Worm (Caenorhabditis elegans) whole organism, L4 larva: Measurements from ENCODE around the gene egl-43.

Source experiments
- D1046.2 ChIP-seq: fragments of 200-800 bp; sonication (Bioruptor generic); IDR thresholded peaks from 2 replicates; pipeline ENCODE4 v1.3.6; 2022; ENCODE audit warnings: missing genetic modification characterization, missing compliant biosample characterization
- F10B5.3 ChIP-seq: sonication (generic microtip); optimal IDR thresholded peaks from 2 replicates; lab custom pipeline; 2016; ENCODE audit warnings: mild to moderate bottlenecking, missing genetic modification characterization, missing compliant biosample characterization
- F49E8.2 ChIP-seq: sonication (generic microtip); optimal IDR thresholded peaks from 2 replicates; lab custom pipeline; 2016; ENCODE audit warnings: missing compliant biosample characterization, mild to moderate bottlenecking, missing genetic modification characterization, borderline replicate concordance
- R02D3.7 ChIP-seq: fragments of 150-350 bp; sonication (generic microtip); optimal IDR thresholded peaks from 3 replicates; lab custom pipeline; 2014; ENCODE audit warnings: missing biosample characterization, missing genetic modification characterization
- T26A8.4 ChIP-seq: fragments of 200-800 bp; sonication (Bioruptor generic); IDR thresholded peaks from 2 replicates; pipeline ENCODE4 v1.3.6; 2022; ENCODE audit warnings: missing genetic modification characterization, missing compliant biosample characterization
- Y75B8A.6 ChIP-seq: fragments of 200-800 bp; sonication (Bioruptor generic); IDR thresholded peaks from 2 replicates; pipeline ENCODE4 v1.3.6; 2022; ENCODE audit warnings: missing genetic modification reagents, missing genetic modification characterization, missing compliant biosample characterization
- ZK337.2 ChIP-seq: fragments of 200-800 bp; sonication (Bioruptor generic); IDR thresholded peaks from 2 replicates; pipeline ENCODE4 v1.3.6; 2022; ENCODE audit warnings: missing genetic modification reagents, missing genetic modification characterization, missing compliant biosample characterization
- ZK546.5 ChIP-seq, 2 experiments: sonication (generic microtip); optimal IDR thresholded peaks; 2 replicates each; lab custom pipeline; 2017; ENCODE audit warnings: missing biosample characterization in 2 of 2, missing genetic modification characterization in 2 of 2
- aha-1 ChIP-seq: fragments of 150-350 bp; peaks from one replicate; lab custom pipeline; 2014; ENCODE audit warnings: missing biosample characterization, missing genetic modification characterization
- aly-2 ChIP-seq: sonication (generic microtip); optimal IDR thresholded peaks from 2 replicates; lab custom pipeline; 2018; ENCODE audit warnings: missing biosample characterization, missing genetic modification characterization
- arid-1 ChIP-seq: fragments of 200-800 bp; sonication (Bioruptor generic); conservative IDR thresholded peaks from 2 replicates; pipeline ENCODE4 v1.3.6; 2022; ENCODE audit warnings: missing genetic modification reagents, missing genetic modification characterization, missing compliant biosample characterization
- attf-4 ChIP-seq: sonication (generic microtip); optimal IDR thresholded peaks from 3 replicates; lab custom pipeline; 2017; ENCODE audit warnings: missing biosample characterization, missing genetic modification characterization
- ceh-28 ChIP-seq: fragments of 150-350 bp; optimal IDR thresholded peaks from 2 replicates; lab custom pipeline; 2014; ENCODE audit warnings: missing biosample characterization, missing genetic modification reagents, missing genetic modification characterization
- ceh-32 ChIP-seq: sonication (generic microtip); optimal IDR thresholded peaks from 2 replicates; lab custom pipeline; 2016; ENCODE audit warnings: mild to moderate bottlenecking, missing genetic modification characterization, missing compliant biosample characterization; ENCODE audit not compliant: poor library complexity
- ceh-44 ChIP-seq: fragments of 200-800 bp; sonication (Bioruptor generic); IDR thresholded peaks from 2 replicates; pipeline ENCODE4 v1.3.6; 2022; ENCODE audit warnings: missing genetic modification reagents, missing genetic modification characterization, missing compliant biosample characterization
- ceh-62 ChIP-seq: sonication (generic microtip); optimal IDR thresholded peaks from 2 replicates; lab custom pipeline; 2017; ENCODE audit warnings: missing biosample characterization, missing genetic modification characterization
- ceh-82 ChIP-seq: sonication (generic microtip); optimal IDR thresholded peaks from 2 replicates; lab custom pipeline; 2017; ENCODE audit warnings: missing biosample characterization, missing genetic modification characterization
- daf-16 ChIP-seq, 3 experiments: sonication (generic microtip); optimal IDR thresholded peaks; 2 replicates each; lab custom pipeline; 2016 to 2017; ENCODE audit warnings: missing genetic modification characterization in 3 of 3, missing genetic modification reagents in 3 of 3, mild to moderate bottlenecking in 2 of 3, missing compliant biosample characterization in 2 of 3, missing biosample characterization in 1 of 3, moderate library complexity in 1 of 3
- dmd-6 ChIP-seq: fragments of 200-800 bp; sonication (Bioruptor generic); IDR thresholded peaks from 2 replicates; pipeline ENCODE4 v1.3.6; 2022; ENCODE audit warnings: missing genetic modification reagents, missing genetic modification characterization, missing compliant biosample characterization
- dmd-8 ChIP-seq: fragments of 200-800 bp; sonication (Bioruptor generic); IDR thresholded peaks from 2 replicates; pipeline ENCODE4 v1.3.6; 2022; ENCODE audit warnings: missing genetic modification characterization, missing compliant biosample characterization
- dmd-9 ChIP-seq: fragments of 200-800 bp; sonication (Bioruptor generic); IDR thresholded peaks from 2 replicates; pipeline ENCODE4 v1.3.6; 2022; ENCODE audit warnings: missing genetic modification reagents, missing genetic modification characterization, missing compliant biosample characterization
- dve-1 ChIP-seq: sonication (generic microtip); optimal IDR thresholded peaks from 2 replicates; lab custom pipeline; 2017; ENCODE audit warnings: antibody characterized with exemption, mild to moderate bottlenecking, missing genetic modification characterization, missing compliant biosample characterization; ENCODE audit not compliant: insufficient read depth
- egl-27 ChIP-seq: sonication (generic microtip); optimal IDR thresholded peaks from 3 replicates; lab custom pipeline; 2017; ENCODE audit warnings: missing biosample characterization, missing genetic modification reagents, missing genetic modification characterization
- hif-1 ChIP-seq, 2 experiments: sonication (generic microtip); optimal IDR thresholded peaks; 2 replicates each; lab custom pipeline; 2016 to 2017; ENCODE audit warnings: missing compliant biosample characterization in 2 of 2, missing genetic modification characterization in 2 of 2, missing genetic modification reagents in 2 of 2, missing genotype in 2 of 2, mild to moderate bottlenecking in 1 of 2
- hlh-11 ChIP-seq: fragments of 200-800 bp; sonication (Bioruptor generic); optimal IDR thresholded peaks from 2 replicates; lab custom pipeline; 2018; ENCODE audit warnings: mild to moderate bottlenecking, missing genetic modification characterization, missing compliant biosample characterization
- hlh-30 ChIP-seq: sonication (generic microtip); optimal IDR thresholded peaks from 2 replicates; lab custom pipeline; 2017; ENCODE audit warnings: antibody characterized with exemption, mild to moderate bottlenecking, missing genetic modification characterization, missing compliant biosample characterization; ENCODE audit not compliant: insufficient read depth
- jun-1 ChIP-seq: fragments of 150-350 bp; optimal IDR thresholded peaks from 2 replicates; lab custom pipeline; 2014; ENCODE audit warnings: missing biosample characterization, missing genetic modification reagents, missing genetic modification characterization
- lim-7 ChIP-seq: fragments of 200-800 bp; sonication (Bioruptor generic); IDR thresholded peaks from 2 replicates; pipeline ENCODE4 v1.3.6; 2022; ENCODE audit warnings: missing genetic modification characterization, missing compliant biosample characterization
- lin-1 ChIP-seq: fragments of 200-800 bp; sonication (Bioruptor generic); IDR thresholded peaks from 2 replicates; pipeline ENCODE4 v1.3.6; 2022; ENCODE audit warnings: missing genetic modification reagents, missing genetic modification characterization, missing compliant biosample characterization
- lin-38 ChIP-seq: fragments of 200-800 bp; sonication (Bioruptor generic); IDR thresholded peaks from 2 replicates; pipeline ENCODE4 v1.3.6; 2022; ENCODE audit warnings: missing genetic modification reagents, missing genetic modification characterization, missing compliant biosample characterization
- lin-39 ChIP-seq: fragments of 150-350 bp; optimal IDR thresholded peaks from 2 replicates; lab custom pipeline; 2014; ENCODE audit warnings: missing biosample characterization, missing genetic modification reagents, missing genetic modification characterization
- lir-3 ChIP-seq: sonication (generic microtip); optimal IDR thresholded peaks from 2 replicates; lab custom pipeline; 2016; ENCODE audit warnings: mild to moderate bottlenecking, missing genetic modification characterization, missing compliant biosample characterization
- madf-5 ChIP-seq, 2 experiments: fragments of 200-800 bp; sonication (Bioruptor generic); IDR thresholded peaks; 2 replicates each; pipeline ENCODE4 v1.3.6; 2022; ENCODE audit warnings: missing compliant biosample characterization in 2 of 2, missing genetic modification characterization in 2 of 2
- mdl-1 ChIP-seq, 2 experiments: fragments of 150-350 bp in 1 of 2; sonication (generic microtip) in 1 of 2; optimal IDR thresholded peaks; 2 replicates each; lab custom pipeline; 2014 to 2017; ENCODE audit warnings: missing biosample characterization in 2 of 2, missing genetic modification characterization in 2 of 2
- mep-1 ChIP-seq: fragments of 150-350 bp; sonication (generic microtip); optimal IDR thresholded peaks from 3 replicates; lab custom pipeline; 2014; ENCODE audit warnings: missing biosample characterization, missing genetic modification characterization
- mes-2 ChIP-seq: sonication (generic microtip); optimal IDR thresholded peaks from 2 replicates; lab custom pipeline; 2016; ENCODE audit warnings: missing genotype, mild to moderate bottlenecking, missing genetic modification characterization, missing compliant biosample characterization; ENCODE audit not compliant: poor library complexity, severe bottlenecking
- nhr-10 ChIP-seq: fragments of 150-350 bp; optimal IDR thresholded peaks from 2 replicates; lab custom pipeline; 2014; ENCODE audit warnings: missing biosample characterization, missing genetic modification characterization
- nhr-11 ChIP-seq: fragments of 150-350 bp; optimal IDR thresholded peaks from 2 replicates; lab custom pipeline; 2014; ENCODE audit warnings: missing biosample characterization, missing genetic modification characterization
- nhr-111 ChIP-seq: fragments of 200-800 bp; sonication (Bioruptor generic); optimal IDR thresholded peaks from 2 replicates; lab custom pipeline; 2018; ENCODE audit warnings: mild to moderate bottlenecking, missing genetic modification characterization, missing compliant biosample characterization
- nhr-28 ChIP-seq: fragments of 150-350 bp; optimal IDR thresholded peaks from 2 replicates; lab custom pipeline; 2014; ENCODE audit warnings: missing biosample characterization, missing genetic modification characterization
- php-3 ChIP-seq: fragments of 200-800 bp; sonication (Bioruptor generic); IDR thresholded peaks from 2 replicates; pipeline ENCODE4 v1.3.6; 2022; ENCODE audit warnings: missing genetic modification reagents, missing genetic modification characterization, missing compliant biosample characterization
- pqm-1 ChIP-seq: sonication (generic microtip); optimal IDR thresholded peaks from 2 replicates; lab custom pipeline; 2017; ENCODE audit warnings: missing biosample characterization, missing genetic modification characterization
- saeg-2 ChIP-seq: fragments of 200-800 bp; sonication (Bioruptor generic); IDR thresholded peaks from 2 replicates; pipeline ENCODE4 v1.3.6; 2022; ENCODE audit warnings: missing genetic modification reagents, missing genetic modification characterization, missing compliant biosample characterization
- sdz-12 ChIP-seq: fragments of 200-800 bp; sonication (Bioruptor generic); optimal IDR thresholded peaks from 2 replicates; lab custom pipeline; 2018; ENCODE audit warnings: mild to moderate bottlenecking, missing genetic modification characterization, missing compliant biosample characterization
- snpc-4 ChIP-seq: fragments of 150-350 bp; optimal IDR thresholded peaks from 2 replicates; lab custom pipeline; 2014; ENCODE audit warnings: missing biosample characterization, missing genetic modification characterization
- zag-1 ChIP-seq: fragments of 150-350 bp; optimal IDR thresholded peaks from 2 replicates; lab custom pipeline; 2014; ENCODE audit warnings: missing biosample characterization, missing genetic modification characterization
- zfp-2 ChIP-seq: sonication (generic microtip); optimal IDR thresholded peaks from 2 replicates; lab custom pipeline; 2016; ENCODE audit warnings: mild to moderate bottlenecking, missing genetic modification characterization, missing compliant biosample characterization
- zfp-3 ChIP-seq: fragments of 200-800 bp; sonication (Bioruptor generic); conservative IDR thresholded peaks from 2 replicates; pipeline ENCODE4 v1.3.6; 2022; ENCODE audit warnings: missing genetic modification reagents, missing genetic modification characterization, missing compliant biosample characterization
- ztf-7 ChIP-seq: fragments of 150-350 bp; optimal IDR thresholded peaks from 2 replicates; lab custom pipeline; 2014; ENCODE audit warnings: missing biosample characterization, missing genetic modification characterization

The egl-43 gene

ce11 chrII:9931476-9931875 is 23.5 kb upstream of the egl-43 start, which contains the start of gene pho-11:
TSS of gene pho-11 (plus strand) at chrII:9931849.
- TF ChIP-seq dve-1 (tag; lab: Kevin White, UChicago) = peak; percentile 76
- peak; percentile 6 for TF ChIP-seq pqm-1 (tag; lab: Kevin White, UChicago)
- TF ChIP-seq zfp-2 = no peak
- no peak for TF ChIP-seq jun-1 (tag; lab: Kevin White, UChicago)
- TF ChIP-seq dmd-6 (GFP tag; lab: Robert Waterston, UW) = peak; percentile 27; the same call in 1 of the 2 replicates
- TF ChIP-seq D1046.2 (GFP tag; lab: Robert Waterston, UW) = no peak
- no peak for TF ChIP-seq ZK337.2
- TF ChIP-seq hlh-11 (tag; lab: Kevin White, UChicago) = peak; percentile 10
- TF ChIP-seq daf-16 (GFP tag; optimal IDR thresholded peaks at IDR 0.05; lab: Kevin White, UChicago) = no peak
- peak; percentile 88 for TF ChIP-seq daf-16 (tag; optimal IDR thresholded peaks at IDR 0.05; lab: Kevin White, UChicago)
- TF ChIP-seq lin-39 (tag; lab: Kevin White, UChicago) = no peak
- no peak for TF ChIP-seq ceh-28 (tag; lab: Kevin White, UChicago)
- no peak for TF ChIP-seq snpc-4 (tag; lab: Kevin White, UChicago)
- no peak for TF ChIP-seq T26A8.4 (GFP tag; lab: Robert Waterston, UW)
- peak; percentile 90 for TF ChIP-seq php-3 (GFP tag; lab: Robert Waterston, UW)
- TF ChIP-seq lin-1 (GFP tag; lab: Robert Waterston, UW) = no peak
- no peak for TF ChIP-seq saeg-2 (GFP tag; lab: Robert Waterston, UW)
- no peak for TF ChIP-seq dmd-9 (GFP tag; lab: Robert Waterston, UW)
- no peak for TF ChIP-seq hlh-30 (tag; lab: Kevin White, UChicago)
- TF ChIP-seq, all 104 proteins: peak for 6

ce11 chrII:9933947-9934383 is 21.0 kb upstream of the egl-43 start:
- peak; percentile 21; the same call in 1 of the 2 replicates for TF ChIP-seq lin-1 (GFP tag; lab: Robert Waterston, UW)
- no peak for TF ChIP-seq mdl-1 (tag; optimal IDR thresholded peaks at IDR 0.05; lab: Kevin White, UChicago)
- TF ChIP-seq hif-1 (tag; optimal IDR thresholded peaks at IDR 0.05; lab: Kevin White, UChicago) = no peak
- TF ChIP-seq dmd-8 (GFP tag; lab: Robert Waterston, UW) = no peak
- no peak for TF ChIP-seq zag-1 (tag; lab: Kevin White, UChicago)
- TF ChIP-seq hlh-11 (tag; lab: Kevin White, UChicago) = peak; percentile 27
- TF ChIP-seq attf-4 (tag; lab: Kevin White, UChicago) = no peak
- TF ChIP-seq sdz-12 (GFP tag; lab: Kevin White, UChicago) = no peak
- TF ChIP-seq R02D3.7 (tag; lab: Kevin White, UChicago) = no peak
- TF ChIP-seq nhr-111 (GFP tag; lab: Kevin White, UChicago) = no peak
- TF ChIP-seq ceh-82 (tag; lab: Kevin White, UChicago) = no peak
- TF ChIP-seq dve-1 (tag; lab: Kevin White, UChicago) = peak; percentile 28
- TF ChIP-seq lim-7 = no peak
- TF ChIP-seq madf-5 (GFP tag; IDR thresholded peaks at IDR 0.05; lab: Robert Waterston, UW) = no peak
- TF ChIP-seq lir-3 = no peak
- no peak for TF ChIP-seq dmd-9 (GFP tag; lab: Robert Waterston, UW)
- no peak for TF ChIP-seq nhr-10 (tag; lab: Kevin White, UChicago)
- peak; percentile 60 for TF ChIP-seq T26A8.4 (GFP tag; lab: Robert Waterston, UW)
- peak; percentile 59 for TF ChIP-seq lin-38 (GFP tag; lab: Robert Waterston, UW)
- TF ChIP-seq ceh-28 (tag; lab: Kevin White, UChicago) = no peak
- TF ChIP-seq ZK546.5 (tag; optimal IDR thresholded peaks at IDR 0.05; lab: Kevin White, UChicago) = no peak
- peak; percentile 71 for TF ChIP-seq mep-1 (tag; lab: Kevin White, UChicago)
- TF ChIP-seq aly-2 (tag; lab: Kevin White, UChicago) = no peak
- TF ChIP-seq Y75B8A.6 (GFP tag; lab: Robert Waterston, UW) = peak; percentile 66; the same call in 1 of the 2 replicates
- TF ChIP-seq ceh-32 (tag; lab: Kevin White, UChicago) = no peak
- no peak for TF ChIP-seq ceh-44 (GFP tag; lab: Robert Waterston, UW)
- TF ChIP-seq ztf-7 (tag; lab: Kevin White, UChicago) = no peak
- peak; percentile 67 for TF ChIP-seq zfp-3 (GFP tag; lab: Robert Waterston, UW)
- peak; percentile 17 for TF ChIP-seq mes-2 (tag; lab: Kevin White, UChicago)
- no peak for TF ChIP-seq nhr-11
- no peak for TF ChIP-seq nhr-28 (tag; lab: Kevin White, UChicago)
- TF ChIP-seq arid-1 (GFP tag; lab: Robert Waterston, UW) = no peak
- TF ChIP-seq F49E8.2 (tag; lab: Kevin White, UChicago) = no peak
- TF ChIP-seq F10B5.3 (tag; lab: Kevin White, UChicago) = no peak
- TF ChIP-seq egl-27 (tag; lab: Kevin White, UChicago) = no peak
- peak; percentile 94 for TF ChIP-seq aha-1 (tag; lab: Kevin White, UChicago)
- no peak for TF ChIP-seq ceh-62 (tag; lab: Kevin White, UChicago)
